Fruit fly (Drosophila melanogaster) whole organism, prepupa: ENCODE data around the gene Nopp140.

ENCODE experiments used
- Blimp-1 ChIP-seq: fragments of 200-800 bp; sonication (Bioruptor generic); optimal IDR thresholded peaks from 3 replicates; lab custom pipeline; 2017; ENCODE audit warnings: missing biosample characterization, missing genetic modification characterization, mild to moderate bottlenecking, moderate library complexity, missing genetic modification reagents
- CG11762 ChIP-seq: fragments of 200-800 bp; sonication (Bioruptor generic); optimal IDR thresholded peaks from 3 replicates; lab custom pipeline; 2016; ENCODE audit warnings: missing biosample characterization, missing genetic modification characterization; ENCODE audit not compliant: insufficient read depth
- CG11902 ChIP-seq: fragments of 200-800 bp; sonication (Bioruptor generic); optimal IDR thresholded peaks from 3 replicates; lab custom pipeline; 2016; ENCODE audit warnings: missing biosample characterization, missing genetic modification characterization
- CG15336 ChIP-seq: fragments of 200-800 bp; sonication (Bioruptor generic); IDR thresholded peaks from 2 replicates; pipeline ENCODE4 v1.3.6; 2022; ENCODE audit warnings: missing biosample characterization, missing genetic modification characterization
- CG1621 ChIP-seq: fragments of 200-800 bp; sonication (Bioruptor generic); optimal IDR thresholded peaks from 3 replicates; lab custom pipeline; 2018; ENCODE audit warnings: missing biosample characterization, mild to moderate bottlenecking, missing genetic modification characterization
- CG31627 ChIP-seq: fragments of 200-800 bp; sonication (Bioruptor generic); optimal IDR thresholded peaks from 3 replicates; lab custom pipeline; 2016; ENCODE audit warnings: missing biosample characterization, missing genetic modification characterization
- CG34406 ChIP-seq: fragments of 200-800 bp; sonication (Bioruptor generic); optimal IDR thresholded peaks from 3 replicates; lab custom pipeline; 2016; ENCODE audit warnings: missing biosample characterization, missing genetic modification characterization
- CG3919 ChIP-seq: fragments of 200-800 bp; sonication (Bioruptor generic); optimal IDR thresholded peaks from 3 replicates; lab custom pipeline; 2016; ENCODE audit warnings: missing biosample characterization, missing genetic modification characterization
- CG4318 ChIP-seq: fragments of 200-800 bp; sonication (Bioruptor generic); optimal IDR thresholded peaks from 3 replicates; lab custom pipeline; 2017; ENCODE audit warnings: missing biosample characterization, mild to moderate bottlenecking, missing genetic modification characterization
- CG6163 ChIP-seq: fragments of 200-800 bp; sonication (Bioruptor generic); IDR thresholded peaks from 3 replicates; pipeline ENCODE4 v1.3.6; 2022; ENCODE audit warnings: missing biosample characterization, missing genetic modification characterization
- CG6276 ChIP-seq: fragments of 200-800 bp; sonication (Bioruptor generic); optimal IDR thresholded peaks from 2 replicates; lab custom pipeline; 2017; ENCODE audit warnings: missing biosample characterization, mild to moderate bottlenecking, missing genetic modification characterization
- CG6792 ChIP-seq: fragments of 200-800 bp; sonication (Bioruptor generic); optimal IDR thresholded peaks from 3 replicates; lab custom pipeline; 2016; ENCODE audit warnings: missing biosample characterization, missing genetic modification characterization
- CG7368 ChIP-seq: fragments of 200-800 bp; sonication (Bioruptor generic); optimal IDR thresholded peaks from 3 replicates; lab custom pipeline; 2016; ENCODE audit warnings: missing biosample characterization, missing genetic modification characterization
- CG8119 ChIP-seq: fragments of 200-800 bp; sonication (Bioruptor generic); IDR thresholded peaks from 3 replicates; pipeline ENCODE4 v1.3.6; 2022; ENCODE audit warnings: missing biosample characterization, missing genetic modification characterization
- CG8319 ChIP-seq: fragments of 200-800 bp; sonication (Bioruptor generic); optimal IDR thresholded peaks from 3 replicates; lab custom pipeline; 2016; ENCODE audit warnings: missing biosample characterization, missing genetic modification characterization
- CG8632 ChIP-seq: fragments of 200-800 bp; sonication (Bioruptor generic); optimal IDR thresholded peaks from 3 replicates; lab custom pipeline; 2016; ENCODE audit warnings: missing biosample characterization, missing genetic modification characterization
- CG9139 ChIP-seq: fragments of 200-800 bp; sonication (Bioruptor generic); optimal IDR thresholded peaks from 3 replicates; lab custom pipeline; 2017; ENCODE audit warnings: missing biosample characterization, mild to moderate bottlenecking, missing genetic modification characterization
- Eip75B ChIP-seq: fragments of 200-800 bp; sonication (Bioruptor generic); optimal IDR thresholded peaks from 3 replicates; lab custom pipeline; 2016; ENCODE audit warnings: missing biosample characterization, missing genetic modification characterization
- Eip78C ChIP-seq: fragments of 200-800 bp; sonication (Bioruptor generic); peaks from one replicate; lab custom pipeline; 2016; ENCODE audit warnings: missing biosample characterization, missing genetic modification characterization
- Eip93F ChIP-seq: fragments of 200-800 bp; sonication (Bioruptor generic); optimal IDR thresholded peaks from 2 replicates; lab custom pipeline; 2016; ENCODE audit warnings: missing biosample characterization, mild to moderate bottlenecking, missing genetic modification characterization
- Ets21C ChIP-seq: fragments of 200-800 bp; sonication (Bioruptor generic); optimal IDR thresholded peaks from 3 replicates; lab custom pipeline; 2016; ENCODE audit warnings: missing biosample characterization, missing genetic modification characterization
- Ets96B ChIP-seq: fragments of 200-800 bp; optimal IDR thresholded peaks from 2 replicates; lab custom pipeline; 2019; ENCODE audit warnings: missing biosample characterization, mild to moderate bottlenecking, missing genetic modification characterization, moderate library complexity
- Gug ChIP-seq: fragments of 200-800 bp; sonication (Bioruptor generic); IDR thresholded peaks from 2 replicates; pipeline ENCODE4 v1.3.6; 2022; ENCODE audit warnings: missing biosample characterization, missing genetic modification characterization
- Hr4 ChIP-seq: fragments of 200-800 bp; sonication (Bioruptor generic); optimal IDR thresholded peaks from 3 replicates; lab custom pipeline; 2016; ENCODE audit warnings: missing biosample characterization, missing genetic modification characterization
- Met ChIP-seq: fragments of 200-800 bp; sonication (Bioruptor generic); optimal IDR thresholded peaks from 3 replicates; lab custom pipeline; 2016; ENCODE audit warnings: missing biosample characterization, missing genetic modification characterization
- OdsH ChIP-seq: fragments of 200-800 bp; sonication (Bioruptor generic); optimal IDR thresholded peaks from 3 replicates; lab custom pipeline; 2016; ENCODE audit warnings: missing biosample characterization, missing genetic modification characterization
- Smox ChIP-seq: fragments of 200-800 bp; sonication (Bioruptor generic); optimal IDR thresholded peaks from 3 replicates; lab custom pipeline; 2016; ENCODE audit warnings: missing biosample characterization, missing genetic modification characterization
- cyc ChIP-seq: fragments of 200-800 bp; sonication (Bioruptor generic); optimal IDR thresholded peaks from 3 replicates; lab custom pipeline; 2016; ENCODE audit warnings: missing biosample characterization, missing genetic modification characterization
- dac ChIP-seq: fragments of 200-800 bp; sonication (Bioruptor generic); optimal IDR thresholded peaks from 2 replicates; lab custom pipeline; 2017; ENCODE audit warnings: missing biosample characterization, mild to moderate bottlenecking, missing genetic modification characterization
- dsx ChIP-seq: fragments of 200-800 bp; optimal IDR thresholded peaks from 3 replicates; lab custom pipeline; 2019; ENCODE audit warnings: missing biosample characterization, mild to moderate bottlenecking, missing genetic modification characterization, moderate library complexity; ENCODE audit not compliant: poor library complexity, severe bottlenecking
- esn ChIP-seq: fragments of 200-800 bp; sonication (Bioruptor generic); optimal IDR thresholded peaks from 2 replicates; lab custom pipeline; 2016; ENCODE audit warnings: missing biosample characterization, mild to moderate bottlenecking, missing genetic modification characterization, moderate library complexity
- net ChIP-seq: fragments of 200-800 bp; sonication (Bioruptor generic); optimal IDR thresholded peaks from 3 replicates; lab custom pipeline; 2016; ENCODE audit warnings: missing biosample characterization, missing genetic modification characterization
- pdm3 ChIP-seq: fragments of 200-800 bp; sonication (Bioruptor generic); optimal IDR thresholded peaks from 3 replicates; lab custom pipeline; 2016; ENCODE audit warnings: missing biosample characterization, missing genetic modification characterization
- spab ChIP-seq: fragments of 200-800 bp; sonication (Bioruptor generic); optimal IDR thresholded peaks from 2 replicates; lab custom pipeline; 2017; ENCODE audit warnings: missing biosample characterization, mild to moderate bottlenecking, missing genetic modification characterization, missing genetic modification reagents
- ss ChIP-seq, 2 experiments: fragments of 200-800 bp; sonication (Bioruptor generic); optimal IDR thresholded peaks; 2 replicates in 1 of 2; 3 replicates in 1 of 2; lab custom pipeline; 2017 to 2018; ENCODE audit warnings: mild to moderate bottlenecking in 2 of 2, missing biosample characterization in 2 of 2, missing genetic modification characterization in 2 of 2, moderate library complexity in 1 of 2
- svp ChIP-seq: fragments of 200-800 bp; sonication (Bioruptor generic); peaks from one replicate; lab custom pipeline; 2016; ENCODE audit warnings: missing biosample characterization, missing genetic modification characterization
- topi ChIP-seq: fragments of 200-800 bp; sonication (Bioruptor generic); optimal IDR thresholded peaks from 3 replicates; lab custom pipeline; 2016; ENCODE audit warnings: missing biosample characterization, missing genetic modification characterization
- vri ChIP-seq: fragments of 200-800 bp; sonication (Bioruptor generic); optimal IDR thresholded peaks from 3 replicates; lab custom pipeline; 2016; ENCODE audit warnings: missing biosample characterization, mild to moderate bottlenecking, missing genetic modification characterization

The Nopp140 gene

dm6 chr3L:21828177-21828589 is 4.4 kb upstream of the Nopp140 start, which contains the start of gene CG32448 (continued):
- peak; percentile 23 for TF ChIP-seq CG34406
- TF ChIP-seq topi (GFP tag; lab: Kevin White, UChicago), result peak; percentile 60
- no peak for TF ChIP-seq spab (GFP tag; lab: Kevin White, UChicago)
- peak; percentile 40 for TF ChIP-seq CG11762 (GFP tag; lab: Kevin White, UChicago)
- TF ChIP-seq ss (GFP tag; optimal IDR thresholded peaks at IDR 0.05; lab: Kevin White, UChicago), result no peak
- TF ChIP-seq Eip75B, result peak; percentile 65
- no peak for TF ChIP-seq CG9139 (GFP tag; lab: Kevin White, UChicago)
- TF ChIP-seq Ets21C (GFP tag; lab: Kevin White, UChicago), result no peak
- peak; percentile 39 for TF ChIP-seq CG8632 (GFP tag; lab: Kevin White, UChicago)
- TF ChIP-seq Ets96B (tag; lab: Kevin White, UChicago), result peak; percentile 41
- peak; percentile 47 for TF ChIP-seq CG11902 (GFP tag; lab: Kevin White, UChicago)
- TF ChIP-seq Met (GFP tag; lab: Kevin White, UChicago), result no peak
- peak; percentile 89 for TF ChIP-seq Eip78C (GFP tag; lab: Kevin White, UChicago)
- TF ChIP-seq Eip93F (GFP tag; lab: Kevin White, UChicago), result no peak
- TF ChIP-seq Blimp-1, result no peak
- peak; percentile 42 for TF ChIP-seq CG6792
- TF ChIP-seq CG15336 (GFP tag; lab: Robert Waterston, UW), result peak; percentile 65
- peak; percentile 76 for TF ChIP-seq esn (GFP tag; lab: Kevin White, UChicago)
- peak; percentile 40 for TF ChIP-seq dsx
- peak; percentile 75 for TF ChIP-seq cyc (GFP tag; lab: Kevin White, UChicago)
- TF ChIP-seq CG1621 (tag; lab: Kevin White, UChicago), result no peak
- no peak for TF ChIP-seq CG4318

- TF ChIP-seq OdsH, result no peak
- TF ChIP-seq Ets96B (tag; lab: Kevin White, UChicago), result no peak
- peak; percentile 21 for TF ChIP-seq Eip78C (GFP tag; lab: Kevin White, UChicago)
- no peak for TF ChIP-seq Smox
- no peak for TF ChIP-seq CG8319 (GFP tag; lab: Kevin White, UChicago)
- no peak for TF ChIP-seq CG8119 (GFP tag; lab: Robert Waterston, UW)
- no peak for TF ChIP-seq CG7368 (GFP tag; lab: Kevin White, UChicago)
Observed at dm6 chr3L:21830125-21830524, 2.4 kb upstream of the Nopp140 start.

- TF ChIP-seq CG11902 (GFP tag; lab: Kevin White, UChicago) (no peak), CG3919 (GFP tag; lab: Kevin White, UChicago) (no peak), topi (GFP tag; lab: Kevin White, UChicago) (no peak), CG6276 (GFP tag; lab: Kevin White, UChicago) (no peak), Blimp-1 (no peak), CG7368 (GFP tag; lab: Kevin White, UChicago) (no peak), CG34406 (no peak), pdm3 (GFP tag; lab: Kevin White, UChicago) (no peak), Ets21C (GFP tag; lab: Kevin White, UChicago) (no peak)
- TF ChIP-seq, all 60 proteins: peak for 0
Observed at dm6 chr3L:21835569-21835968, 3.0 kb downstream of the Nopp140 start.

- TF ChIP-seq Ets96B (tag; lab: Kevin White, UChicago) (peak; percentile 94), CG9139 (GFP tag; lab: Kevin White, UChicago) (peak; percentile 82), Ets21C (GFP tag; lab: Kevin White, UChicago) (peak; percentile 96), CG8119 (GFP tag; lab: Robert Waterston, UW) (peak; percentile 96), CG15336 (GFP tag; lab: Robert Waterston, UW) (peak; percentile 96), Smox (peak; percentile 97), CG4318 (peak; percentile 95), svp (peak; percentile 99), dsx (peak; percentile 91), topi (GFP tag; lab: Kevin White, UChicago) (peak; percentile 97), net (GFP tag; lab: Kevin White, UChicago) (peak; percentile 97), CG31627 (GFP tag; lab: Kevin White, UChicago) (peak; percentile 97), spab (GFP tag; lab: Kevin White, UChicago) (peak; percentile 95), OdsH (peak; percentile 96), Met (GFP tag; lab: Kevin White, UChicago) (peak; percentile 97), CG7368 (GFP tag; lab: Kevin White, UChicago) (peak; percentile 94), CG8632 (GFP tag; lab: Kevin White, UChicago) (peak; percentile 95), vri (GFP tag; lab: Kevin White, UChicago) (peak; percentile 91), esn (GFP tag; lab: Kevin White, UChicago) (peak; percentile 98), Hr4 (GFP tag; lab: Kevin White, UChicago) (peak; percentile 98), Eip93F (GFP tag; lab: Kevin White, UChicago) (peak; percentile 70), Gug (GFP tag; lab: Robert Waterston, UW) (peak; percentile 86), dac (peak; percentile 95), CG6792 (peak; percentile 97), CG1621 (tag; lab: Kevin White, UChicago) (peak; percentile 93), Eip75B (peak; percentile 98), CG6163 (GFP tag; lab: Robert Waterston, UW) (peak; percentile 94), Blimp-1 (peak; percentile 89)
Observed at dm6 chr3L:21839720-21840641, 7.4 kb downstream of the Nopp140 start.
